Fruit fly (Drosophila melanogaster) whole organism, embryonic: ENCODE data around the gene CG43845.
A peak's percentile ranks its signal among the peaks of the same experiment; 100 is the strongest.

Experiments
- Asciz ChIP-seq: fragments of 200-800 bp; sonication (Bioruptor generic); optimal IDR thresholded peaks from 2 replicates; lab custom pipeline; 2017; ENCODE audit warnings: missing biosample characterization, mild to moderate bottlenecking, missing genetic modification characterization, missing genetic modification reagents
- CG12659 ChIP-seq: fragments of 200-800 bp; sonication (Bioruptor generic); optimal IDR thresholded peaks from 3 replicates; lab custom pipeline; 2017; ENCODE audit warnings: mild to moderate bottlenecking, missing biosample characterization, missing genetic modification reagents, missing genetic modification characterization
- CG13287 ChIP-seq: fragments of 200-800 bp; sonication (Bioruptor generic); IDR thresholded peaks from 2 replicates; pipeline ENCODE4 v1.3.6; 2022; ENCODE audit warnings: missing biosample characterization, missing genetic modification characterization; ENCODE audit not compliant: partially characterized antibody
- CG15479 ChIP-seq: fragments of 200-800 bp; sonication (Bioruptor generic); optimal IDR thresholded peaks from 3 replicates; lab custom pipeline; 2019; ENCODE audit warnings: missing biosample characterization, mild to moderate bottlenecking, missing genetic modification characterization, moderate library complexity
- CG15514 ChIP-seq: fragments of 200-800 bp; sonication (Bioruptor generic); optimal IDR thresholded peaks from 3 replicates; lab custom pipeline; 2017; ENCODE audit warnings: missing biosample characterization, missing genetic modification characterization, mild to moderate bottlenecking, moderate library complexity, missing genetic modification reagents
- CG17568 ChIP-seq: fragments of 200-800 bp; sonication (Bioruptor generic); optimal IDR thresholded peaks from 2 replicates; lab custom pipeline; 2018; ENCODE audit warnings: missing biosample characterization, mild to moderate bottlenecking, missing genetic modification characterization, moderate library complexity
- CG17829 ChIP-seq: fragments of 200-800 bp; optimal IDR thresholded peaks from 2 replicates; lab custom pipeline; 2019; ENCODE audit warnings: missing biosample characterization, mild to moderate bottlenecking, missing genetic modification characterization, moderate library complexity
- CG18011 ChIP-seq: fragments of 200-800 bp; sonication (Bioruptor generic); optimal IDR thresholded peaks from 2 replicates; lab custom pipeline; 2017; ENCODE audit warnings: missing biosample characterization, missing genetic modification characterization, mild to moderate bottlenecking, moderate library complexity, missing genotype
- CG32767 ChIP-seq: fragments of 200-800 bp; sonication (Bioruptor generic); IDR thresholded peaks from 2 replicates; pipeline ENCODE4 v1.3.6; 2022; ENCODE audit warnings: missing biosample characterization, missing genetic modification characterization
- CG33557 ChIP-seq: fragments of 200-800 bp; sonication (Bioruptor generic); optimal IDR thresholded peaks from 2 replicates; lab custom pipeline; 2019; ENCODE audit warnings: missing biosample characterization, mild to moderate bottlenecking, missing genetic modification characterization, moderate library complexity
- CG34376 ChIP-seq: fragments of 200-800 bp; sonication (Bioruptor generic); optimal IDR thresholded peaks from 2 replicates; lab custom pipeline; 2018; ENCODE audit warnings: missing biosample characterization, mild to moderate bottlenecking, missing genetic modification characterization
- CG3838 ChIP-seq: fragments of 200-800 bp; sonication (Bioruptor generic); optimal IDR thresholded peaks from 3 replicates; lab custom pipeline; 2016; ENCODE audit warnings: missing biosample characterization, missing genetic modification characterization
- CG4854 ChIP-seq: fragments of 200-800 bp; sonication (Bioruptor generic); optimal IDR thresholded peaks from 2 replicates; lab custom pipeline; 2016; ENCODE audit warnings: missing biosample characterization, missing genetic modification characterization, inconsistent platforms
- CG7928 ChIP-seq: fragments of 200-800 bp; sonication (Bioruptor generic); optimal IDR thresholded peaks from 2 replicates; lab custom pipeline; 2017; ENCODE audit warnings: missing biosample characterization, mild to moderate bottlenecking, missing genetic modification characterization
- CG8290 ChIP-seq, 3 experiments: fragments of 200-800 bp; sonication (Bioruptor generic); optimal IDR thresholded peaks; 2 replicates each; lab custom pipeline; 2016 to 2019; ENCODE audit warnings: missing biosample characterization in 3 of 3, missing genetic modification characterization in 3 of 3, mild to moderate bottlenecking in 2 of 3, moderate library complexity in 1 of 3
- CG8924 ChIP-seq: fragments of 200-800 bp; optimal IDR thresholded peaks from 3 replicates; lab custom pipeline; 2019; ENCODE audit warnings: missing biosample characterization, mild to moderate bottlenecking, missing genetic modification characterization, moderate library complexity
- CG9727 ChIP-seq: fragments of 200-800 bp; sonication (Bioruptor generic); optimal IDR thresholded peaks from 3 replicates; lab custom pipeline; 2017; ENCODE audit warnings: missing biosample characterization, mild to moderate bottlenecking, missing genetic modification characterization
- CG9797 ChIP-seq: fragments of 200-800 bp; sonication (Bioruptor generic); optimal IDR thresholded peaks from 3 replicates; lab custom pipeline; 2018; ENCODE audit warnings: missing biosample characterization, mild to moderate bottlenecking, missing genetic modification characterization
- Deaf1 ChIP-seq: fragments of 200-800 bp; optimal IDR thresholded peaks from 3 replicates; lab custom pipeline; 2019; ENCODE audit warnings: missing biosample characterization, mild to moderate bottlenecking, missing genetic modification characterization, moderate library complexity
- Dip3 ChIP-seq: fragments of 200-800 bp; sonication (Bioruptor generic); optimal IDR thresholded peaks from 3 replicates; lab custom pipeline; 2016; ENCODE audit warnings: missing biosample characterization, missing genetic modification characterization
- Dll ChIP-seq: fragments of 200-800 bp; sonication (Bioruptor generic); IDR thresholded peaks from 4 replicates; pipeline ENCODE4 v1.3.6; 2022; ENCODE audit warnings: missing biosample characterization, missing genetic modification characterization; ENCODE audit not compliant: partially characterized antibody
- Doc3 ChIP-seq: fragments of 200-800 bp; sonication (Bioruptor generic); IDR thresholded peaks from 3 replicates; pipeline ENCODE4 v1.3.6; 2022; ENCODE audit warnings: missing biosample characterization, missing genetic modification characterization; ENCODE audit not compliant: partially characterized antibody
- Dp ChIP-seq: fragments of 200-800 bp; sonication (Bioruptor generic); optimal IDR thresholded peaks from 2 replicates; lab custom pipeline; 2018; ENCODE audit warnings: missing biosample characterization, mild to moderate bottlenecking, missing genetic modification characterization, moderate library complexity
- Fer1 ChIP-seq: fragments of 200-800 bp; sonication (Bioruptor generic); optimal IDR thresholded peaks from 2 replicates; lab custom pipeline; 2017; ENCODE audit warnings: missing biosample characterization, mild to moderate bottlenecking, missing genetic modification characterization
- HLH4C ChIP-seq: fragments of 200-800 bp; sonication (Bioruptor generic); IDR thresholded peaks from 3 replicates; pipeline ENCODE4 v1.3.6; 2022; ENCODE audit warnings: missing biosample characterization, missing genetic modification characterization; ENCODE audit not compliant: partially characterized antibody
- HLHmδ ChIP-seq: fragments of 200-800 bp; sonication (Bioruptor generic); optimal IDR thresholded peaks from 2 replicates; lab custom pipeline; 2018; ENCODE audit warnings: missing biosample characterization, mild to moderate bottlenecking, missing genetic modification characterization, moderate library complexity
- Hand ChIP-seq: fragments of 200-800 bp; sonication (Bioruptor generic); optimal IDR thresholded peaks from 2 replicates; lab custom pipeline; 2017; ENCODE audit warnings: mild to moderate bottlenecking, missing biosample characterization, missing genetic modification reagents, missing genetic modification characterization
- YL-1 ChIP-seq: fragments of 200-800 bp; sonication (Bioruptor generic); optimal IDR thresholded peaks from 3 replicates; lab custom pipeline; 2017; ENCODE audit warnings: missing biosample characterization, mild to moderate bottlenecking, missing genetic modification characterization
- aop ChIP-seq: fragments of 200-800 bp; sonication (Bioruptor generic); IDR thresholded peaks from 2 replicates; pipeline ENCODE4 v1.3.6; 2022; ENCODE audit warnings: missing biosample characterization, missing genetic modification characterization
- ara ChIP-seq: fragments of 200-800 bp; sonication (Bioruptor generic); IDR thresholded peaks from 2 replicates; pipeline ENCODE4 v1.3.6; 2022; ENCODE audit warnings: missing biosample characterization, missing genetic modification characterization
- ato ChIP-seq: fragments of 200-800 bp; sonication (Bioruptor generic); IDR thresholded peaks from 2 replicates; pipeline ENCODE4 v1.3.6; 2022; ENCODE audit warnings: missing biosample characterization, missing genetic modification characterization; ENCODE audit not compliant: partially characterized antibody
- bsh ChIP-seq, 2 experiments: fragments of 200-800 bp; sonication (Bioruptor generic); optimal IDR thresholded peaks; 2 replicates each; lab custom pipeline; 2017 to 2018; ENCODE audit warnings: mild to moderate bottlenecking in 2 of 2, missing biosample characterization in 2 of 2, missing genetic modification characterization in 2 of 2, moderate library complexity in 1 of 2
- cg ChIP-seq: fragments of 200-800 bp; sonication (Bioruptor generic); optimal IDR thresholded peaks from 3 replicates; lab custom pipeline; 2019; ENCODE audit warnings: missing biosample characterization, mild to moderate bottlenecking, missing genetic modification characterization, moderate library complexity
- chif ChIP-seq, 2 experiments: fragments of 200-800 bp; sonication (Bioruptor generic); optimal IDR thresholded peaks; 3 replicates each; lab custom pipeline; 2016; ENCODE audit warnings: missing biosample characterization in 2 of 2, missing genetic modification characterization in 2 of 2
- ftz-f1 ChIP-seq: fragments of 200-800 bp; sonication (Bioruptor generic); optimal IDR thresholded peaks from 2 replicates; lab custom pipeline; 2016; ENCODE audit warnings: missing biosample characterization, missing genetic modification characterization
- gfzf ChIP-seq: fragments of 200-800 bp; sonication (Bioruptor generic); optimal IDR thresholded peaks from 2 replicates; lab custom pipeline; 2016; ENCODE audit warnings: missing biosample characterization, mild to moderate bottlenecking, missing genetic modification characterization, moderate library complexity
- grn ChIP-seq: fragments of 200-800 bp; sonication (Bioruptor generic); optimal IDR thresholded peaks from 3 replicates; lab custom pipeline; 2017; ENCODE audit warnings: missing biosample characterization, missing genetic modification characterization
- hbn ChIP-seq: fragments of 200-800 bp; sonication (Bioruptor generic); IDR thresholded peaks from 2 replicates; pipeline ENCODE4 v1.3.6; 2022; ENCODE audit warnings: missing biosample characterization, missing genetic modification characterization; ENCODE audit not compliant: partially characterized antibody
- insv ChIP-seq, 2 experiments: fragments of 200-800 bp; sonication (Bioruptor generic); optimal IDR thresholded peaks; 3 replicates each; lab custom pipeline; 2016 to 2018; ENCODE audit warnings: missing biosample characterization in 2 of 2, missing genetic modification characterization in 2 of 2
- phol ChIP-seq: fragments of 200-800 bp; sonication (Bioruptor generic); optimal IDR thresholded peaks from 3 replicates; lab custom pipeline; 2018; ENCODE audit warnings: missing biosample characterization, mild to moderate bottlenecking, missing genetic modification characterization, moderate library complexity
- sens ChIP-seq: fragments of 200-800 bp; sonication (Bioruptor generic); peaks from one replicate; lab custom pipeline; 2016; ENCODE audit warnings: missing biosample characterization, missing genetic modification characterization
- sqz ChIP-seq: fragments of 200-800 bp; sonication (Bioruptor generic); optimal IDR thresholded peaks from 3 replicates; lab custom pipeline; 2018; ENCODE audit warnings: missing biosample characterization, mild to moderate bottlenecking, missing genetic modification characterization
- tap ChIP-seq: fragments of 200-800 bp; optimal IDR thresholded peaks from 3 replicates; lab custom pipeline; 2019; ENCODE audit warnings: missing biosample characterization, mild to moderate bottlenecking, missing genetic modification characterization, moderate library complexity
- wek ChIP-seq: fragments of 200-800 bp; sonication (Bioruptor generic); optimal IDR thresholded peaks from 3 replicates; lab custom pipeline; 2018; ENCODE audit warnings: missing biosample characterization, mild to moderate bottlenecking, missing genetic modification characterization, moderate library complexity
- zen2 ChIP-seq: fragments of 200-800 bp; sonication (Bioruptor generic); IDR thresholded peaks from 3 replicates; pipeline ENCODE4 v1.3.6; 2022; ENCODE audit warnings: missing biosample characterization, missing genetic modification characterization; ENCODE audit not compliant: partially characterized antibody

Gene CG43845

dm6 chr3R:5571437-5571750, 48.5 kb upstream of the CG43845 start (continued):
- TF ChIP-seq ato (GFP tag; lab: Robert Waterston, UW) (no peak), wek (GFP tag; lab: Kevin White, UChicago) (no peak), CG9727 (no peak), HLHmδ (GFP tag; lab: Kevin White, UChicago) (no peak)

- TF ChIP-seq Fer1 (peak; percentile 36), tap (no peak), CG8924 (peak; percentile 15), sens (GFP tag; lab: Kevin White, UChicago) (peak; percentile 7), ara (GFP tag; lab: Robert Waterston, UW) (no peak), CG7928 (GFP tag; lab: Kevin White, UChicago) (no peak), YL-1 (peak; percentile 69), aop (GFP tag; lab: Robert Waterston, UW) (no peak), CG17568 (GFP tag; lab: Kevin White, UChicago) (peak; percentile 49), gfzf (peak; percentile 65), Doc3 (peak; percentile 43; the same call in 1 of the 3 replicates), chif (GFP tag; optimal IDR thresholded peaks at IDR 0.05; lab: Kevin White, UChicago) (no peak), CG8290 (GFP tag; optimal IDR thresholded peaks at IDR 0.05; lab: Kevin White, UChicago) (no peak), CG8290 (tag; optimal IDR thresholded peaks at IDR 0.05; lab: Kevin White, UChicago) (no peak), CG17829 (peak; percentile 24), CG15479 (peak; percentile 38), insv (GFP tag; optimal IDR thresholded peaks at IDR 0.05; lab: Kevin White, UChicago) (peak; percentile 48 to 90), CG4854 (no peak), bsh (GFP tag; optimal IDR thresholded peaks at IDR 0.05; lab: Kevin White, UChicago) (peak in 1 of 2 experiments; percentile 28), Asciz (GFP tag; lab: Kevin White, UChicago) (peak; percentile 4), Dp (GFP tag; lab: Kevin White, UChicago) (peak; percentile 15), CG33557 (GFP tag; lab: Kevin White, UChicago) (peak; percentile 24), Dip3 (GFP tag; lab: Kevin White, UChicago) (no peak), wek (GFP tag; lab: Kevin White, UChicago) (no peak), CG3838 (GFP tag; lab: Kevin White, UChicago) (no peak), phol (peak; percentile 38), zen2 (GFP tag; lab: Robert Waterston, UW) (peak; percentile 24; the same call in 1 of the 3 replicates), CG12659 (GFP tag; lab: Kevin White, UChicago) (peak; percentile 25), sqz (GFP tag; lab: Kevin White, UChicago) (peak; percentile 62), HLH4C (no peak), hbn (GFP tag; lab: Robert Waterston, UW) (peak; percentile 54), CG34376 (peak; percentile 43), cg (peak; percentile 44), Hand (no peak), CG32767 (GFP tag; lab: Robert Waterston, UW) (peak; percentile 89), ftz-f1 (no peak), CG18011 (GFP tag; lab: Kevin White, UChicago) (peak; percentile 88), Deaf1 (tag; lab: Kevin White, UChicago) (peak; percentile 62), grn (GFP tag; lab: Kevin White, UChicago) (peak; percentile 92), CG15514 (GFP tag; lab: Kevin White, UChicago) (peak; percentile 29), CG9797 (GFP tag; lab: Kevin White, UChicago) (peak; percentile 34), Dll (peak; percentile 49; the same call in 1 of the 4 replicates), CG13287 (GFP tag; lab: Robert Waterston, UW) (peak; percentile 59)
Observed at dm6 chr3R:5570635-5571436, 47.9 kb upstream of the CG43845 start, which contains the start of gene CRMP. TSS of gene CRMP (plus strand) at chr3R:5571108.
